Fruit fly (Drosophila melanogaster): ENCODE data around the gene CG8924.

Gene CG8924

DNA sequence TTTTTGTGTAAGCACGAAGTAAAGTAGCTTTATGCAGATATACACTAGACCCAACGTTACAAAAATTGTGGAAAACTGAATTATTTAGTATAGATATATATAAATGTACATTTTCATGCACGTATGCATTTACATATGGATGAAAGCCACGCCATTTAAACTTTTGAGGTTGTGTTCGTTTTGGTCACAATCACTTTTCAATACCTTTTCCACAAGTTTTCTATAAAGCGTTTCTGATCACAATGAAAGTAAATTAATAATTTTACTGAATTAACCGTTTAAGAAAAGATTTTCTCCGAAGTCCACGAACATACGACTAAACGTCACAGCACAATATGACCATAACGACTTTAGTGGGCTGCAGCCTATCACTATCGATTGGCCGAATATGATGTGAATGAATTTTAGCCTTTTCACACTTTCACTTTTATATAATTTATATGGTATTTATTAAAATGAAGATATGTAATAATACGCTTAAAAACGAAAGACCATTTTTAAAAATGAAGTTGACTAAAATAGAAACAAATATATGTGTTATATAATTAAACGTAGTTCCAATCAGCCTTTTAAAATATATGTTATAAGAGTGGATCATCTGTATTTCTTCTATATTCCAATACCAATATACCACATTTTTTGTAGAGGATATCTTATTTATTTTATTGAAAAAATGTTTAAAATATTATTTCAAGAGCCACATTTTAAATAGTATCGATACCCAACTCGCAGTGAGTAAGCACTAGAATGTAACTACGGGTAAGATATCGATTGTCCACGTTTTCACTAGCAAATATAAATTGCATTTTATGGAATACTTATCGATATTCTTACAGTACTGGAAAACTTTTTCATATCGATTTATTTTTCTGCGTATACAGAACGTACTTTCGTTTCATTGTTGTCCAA lies 51.0 kb downstream of the CG8924 start, which contains the start of the genes CG46312, eIF5 and exd (continued):
- no peak for TF ChIP-seq btn (GFP tag; optimal IDR thresholded peaks at IDR 0.05)
- TF ChIP-seq D (optimal IDR thresholded peaks at IDR 0.05) = no peak
- TF ChIP-seq D (GFP tag; optimal IDR thresholded peaks at IDR 0.05) = no peak
- no peak for TF ChIP-seq CG6654 (GFP tag; optimal IDR thresholded peaks at IDR 0.05)
- no peak for TF ChIP-seq ap (GFP tag; IDR thresholded peaks at IDR 0.05)
- peak; percentile 52 for TF ChIP-seq gem (tag; optimal IDR thresholded peaks at IDR 0.05)
- peak; percentile 16 for TF ChIP-seq CG13424 (tag; optimal IDR thresholded peaks at IDR 0.05)
- TF ChIP-seq CG3281 (GFP tag; optimal IDR thresholded peaks at IDR 0.05) = no peak
- TF ChIP-seq bcd (GFP tag; optimal IDR thresholded peaks at IDR 0.05) = no peak
- peak; percentile 70 for TF ChIP-seq MESR4 (GFP tag; optimal IDR thresholded peaks at IDR 0.05)
- TF ChIP-seq CG2875 (GFP tag; optimal IDR thresholded peaks at IDR 0.05) = no peak
- no peak for TF ChIP-seq Kr (GFP tag; optimal IDR thresholded peaks at IDR 0.05)
- no peak for TF ChIP-seq B-H2 (GFP tag; optimal IDR thresholded peaks at IDR 0.05)
- TF ChIP-seq vnd (GFP tag; IDR thresholded peaks at IDR 0.05; ENCODE audit: partially characterized antibody) = peak; percentile 79
- TF ChIP-seq CG2712 (tag; optimal IDR thresholded peaks at IDR 0.05) = peak; percentile 38
- TF ChIP-seq gsb-n (tag; optimal IDR thresholded peaks at IDR 0.05) = no peak
- TF ChIP-seq CG10565 (GFP tag; optimal IDR thresholded peaks at IDR 0.05) = no peak
- TF ChIP-seq pum (GFP tag; optimal IDR thresholded peaks at IDR 0.05) = no peak
- TF ChIP-seq Lpt (GFP tag; optimal IDR thresholded peaks at IDR 0.05) = no peak
- TF ChIP-seq Dbx (GFP tag; IDR thresholded peaks at IDR 0.05) = no peak
- peak; percentile 86 for TF ChIP-seq HLH4C (GFP tag; IDR thresholded peaks at IDR 0.05; ENCODE audit: partially characterized antibody)
- TF ChIP-seq vvl (GFP tag; IDR thresholded peaks at IDR 0.05) = peak; percentile 37; the same call in 1 of the 2 replicates
- TF ChIP-seq CG16815 (GFP tag; optimal IDR thresholded peaks at IDR 0.05) = no peak
- TF ChIP-seq Atf-2 (GFP tag; optimal IDR thresholded peaks at IDR 0.05) = no peak
- no peak for TF ChIP-seq ems (GFP tag; optimal IDR thresholded peaks at IDR 0.05)
- TF ChIP-seq Hsf (GFP tag; optimal IDR thresholded peaks at IDR 0.05) = no peak
- TF ChIP-seq ac (GFP tag; optimal IDR thresholded peaks at IDR 0.05) = no peak
- no peak for TF ChIP-seq dysf (GFP tag; IDR thresholded peaks at IDR 0.05)
- peak; percentile 23 for TF ChIP-seq CG1603 (tag; optimal IDR thresholded peaks at IDR 0.05)
- TF ChIP-seq Chrac-16 (GFP tag; optimal IDR thresholded peaks at IDR 0.05) = no peak
- TF ChIP-seq sens (GFP tag) = peak; percentile 82
- TF ChIP-seq CG1602 (GFP tag; optimal IDR thresholded peaks at IDR 0.05) = peak; percentile 9
- no peak for TF ChIP-seq ind (GFP tag; optimal IDR thresholded peaks at IDR 0.05)
- TF ChIP-seq Xbp1 (GFP tag; optimal IDR thresholded peaks at IDR 0.05) = no peak
- TF ChIP-seq lola (GFP tag; optimal IDR thresholded peaks at IDR 0.05) = peak in 1 of 3 experiments; percentile 16
- TF ChIP-seq CG4617 (GFP tag; optimal IDR thresholded peaks at IDR 0.05; ENCODE audit: borderline replicate concordance) = no peak
- TF ChIP-seq dmrt11E (tag; optimal IDR thresholded peaks at IDR 0.05) = peak; percentile 21
- no peak for TF ChIP-seq wek (GFP tag; optimal IDR thresholded peaks at IDR 0.05)
- no peak for TF ChIP-seq Awh (GFP tag; IDR thresholded peaks at IDR 0.05)
- no peak for TF ChIP-seq Dad (GFP tag; optimal IDR thresholded peaks at IDR 0.05)
- TF ChIP-seq CG12219 (GFP tag; optimal IDR thresholded peaks at IDR 0.05) = no peak
- TF ChIP-seq CG17802 (tag; optimal IDR thresholded peaks at IDR 0.05) = peak; percentile 22
- no peak for TF ChIP-seq Nf-YC (tag; optimal IDR thresholded peaks at IDR 0.05)
- TF ChIP-seq CG30020 (tag; optimal IDR thresholded peaks at IDR 0.05) = peak; percentile 96
- TF ChIP-seq CG7357 (GFP tag; IDR thresholded peaks at IDR 0.05) = peak; percentile 85
- no peak for TF ChIP-seq Mes4 (GFP tag; optimal IDR thresholded peaks at IDR 0.05)
- TF ChIP-seq Doc3 (GFP tag; IDR thresholded peaks at IDR 0.05; ENCODE audit: partially characterized antibody) = 0 out of 3 replicates have a peak, but pooled peaks have one; percentile 60
- no peak for TF ChIP-seq wdn (GFP tag; IDR thresholded peaks at IDR 0.05)
- peak; percentile 75 for TF ChIP-seq Scr (GFP tag; IDR thresholded peaks at IDR 0.05; ENCODE audit: partially characterized antibody)

Data from whole organism, embryonic.